Fruit fly (Drosophila melanogaster) whole organism, pupa: ENCODE data around the gene CG11454.

ENCODE experiments used
- CG4496 ChIP-seq: fragments of 200-800 bp; sonication (Bioruptor generic); IDR thresholded peaks from 3 replicates; pipeline ENCODE4 v1.3.6; 2022; ENCODE audit warnings: missing biosample characterization, missing genetic modification characterization
- EcR ChIP-seq: fragments of 200-800 bp; sonication (Bioruptor generic); optimal IDR thresholded peaks from 3 replicates; lab custom pipeline; 2019; ENCODE audit warnings: missing biosample characterization, missing genetic modification characterization, mild to moderate bottlenecking, moderate library complexity, missing genetic modification reagents
- rn ChIP-seq: fragments of 200-800 bp; sonication (Bioruptor generic); IDR thresholded peaks from 2 replicates; pipeline ENCODE4 v1.3.6; 2022; ENCODE audit warnings: missing biosample characterization, missing genetic modification characterization

CG11454 gene

dm6 chr2L:182360-183144, 39.4 kb downstream of the CG11454 start:
- no peak for TF ChIP-seq rn
- peak; percentile 57 for TF ChIP-seq CG4496 (GFP tag; lab: Robert Waterston, UW)
- peak; percentile 82 for TF ChIP-seq EcR
- TF ChIP-seq, all 21 proteins: peak for 2
